Fruit fly (Drosophila melanogaster): ENCODE measurements around the gene Cpr76Bc.

DNA sequence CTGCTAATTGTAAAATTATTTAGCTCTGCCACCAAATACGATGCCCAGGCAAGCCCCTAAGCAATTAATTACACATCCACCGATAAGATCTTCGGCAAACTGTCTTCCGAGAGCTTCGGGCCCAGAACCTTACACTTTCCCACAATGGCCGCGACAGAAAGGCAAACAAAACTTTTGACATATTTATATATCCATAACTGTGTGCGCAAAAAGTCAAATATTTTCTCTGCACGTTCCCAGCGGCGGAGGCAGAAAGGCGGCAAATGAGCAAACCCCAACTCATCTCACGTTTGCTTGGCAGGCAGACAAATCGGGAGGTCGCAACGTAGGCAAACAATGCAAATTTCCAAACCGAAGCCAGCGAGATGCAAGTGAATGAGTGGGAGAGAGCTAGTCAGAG is 38.4 kb downstream of the Cpr76Bc start:
- TF ChIP-seq CG8478 (optimal IDR thresholded peaks at IDR 0.05) (no peak), pan (optimal IDR thresholded peaks at IDR 0.05) (no peak), EcR (GFP tag; optimal IDR thresholded peaks at IDR 0.05) (no peak), Dll (optimal IDR thresholded peaks at IDR 0.05) (no peak)

All from whole organism.